Worm (Caenorhabditis elegans) whole organism, L1 larva: ENCODE data around the gene mbk-2.

ENCODE experiments used
- C04F5.9 ChIP-seq: sonication (generic microtip); optimal IDR thresholded peaks from 2 replicates; lab custom pipeline; 2016; ENCODE audit warnings: missing genetic modification characterization, missing compliant biosample characterization
- F16B12.6 ChIP-seq: fragments of 150-350 bp; optimal IDR thresholded peaks from 2 replicates; lab custom pipeline; 2014; ENCODE audit warnings: missing biosample characterization, missing genetic modification characterization
- Y116A8C.19 ChIP-seq: sonication (generic microtip); optimal IDR thresholded peaks from 2 replicates; lab custom pipeline; 2016; ENCODE audit warnings: missing compliant biosample characterization, missing genetic modification characterization, borderline replicate concordance
- aha-1 ChIP-seq: fragments of 150-350 bp; optimal IDR thresholded peaks from 2 replicates; lab custom pipeline; 2014; ENCODE audit warnings: missing biosample characterization, missing genetic modification characterization
- alr-1 ChIP-seq: fragments of 200-800 bp; sonication (Bioruptor generic); optimal IDR thresholded peaks from 2 replicates; lab custom pipeline; 2018; ENCODE audit warnings: borderline replicate concordance, mild to moderate bottlenecking, missing genetic modification characterization, missing compliant biosample characterization
- ama-1 ChIP-seq: fragments of 150-350 bp; optimal IDR thresholded peaks from 2 replicates; lab custom pipeline; 2014
- ceh-63 ChIP-seq: fragments of 200-800 bp; sonication (Bioruptor generic); optimal IDR thresholded peaks from 2 replicates; lab custom pipeline; 2018; ENCODE audit warnings: mild to moderate bottlenecking, missing genetic modification characterization, missing compliant biosample characterization
- ceh-88 ChIP-seq: fragments of 200-800 bp; sonication (Bioruptor generic); IDR thresholded peaks from 2 replicates; pipeline ENCODE4 v1.3.6; 2022; ENCODE audit warnings: missing genetic modification characterization, missing compliant biosample characterization
- dpl-1 ChIP-seq, 3 experiments: fragments of 150-350 bp in 2 of 3; sonication (generic microtip) in 1 of 3; optimal IDR thresholded peaks; 2 replicates each; lab custom pipeline; 2014 to 2017; ENCODE audit warnings: missing biosample characterization in 3 of 3, missing genetic modification characterization in 3 of 3, missing genetic modification reagents in 3 of 3
- dsc-1 ChIP-seq: sonication (generic microtip); optimal IDR thresholded peaks from 2 replicates; lab custom pipeline; 2016; ENCODE audit warnings: mild to moderate bottlenecking, missing genetic modification characterization, missing compliant biosample characterization
- efl-1 ChIP-seq, 4 experiments: fragments of 150-350 bp; optimal IDR thresholded peaks in 3 of 4; peaks in 1 of 4; 1 replicate in 1 of 4; 2 replicates in 3 of 4; lab custom pipeline; 2014; ENCODE audit warnings: missing biosample characterization in 2 of 4, missing genetic modification characterization in 2 of 4, missing genetic modification reagents in 2 of 4
- efl-3 ChIP-seq: fragments of 200-800 bp; sonication (Bioruptor generic); optimal IDR thresholded peaks from 2 replicates; lab custom pipeline; 2018; ENCODE audit warnings: mild to moderate bottlenecking, missing genetic modification characterization, missing compliant biosample characterization
- egl-13 ChIP-seq: sonication (generic microtip); optimal IDR thresholded peaks from 2 replicates; lab custom pipeline; 2016; ENCODE audit warnings: missing genotype, missing genetic modification reagents, missing genetic modification characterization, missing compliant biosample characterization
- elt-2 ChIP-seq: sonication (generic microtip); optimal IDR thresholded peaks from 2 replicates; lab custom pipeline; 2016; ENCODE audit warnings: missing genetic modification characterization, mild to moderate bottlenecking, inconsistent platforms, missing compliant biosample characterization, missing genetic modification reagents
- fkh-10 ChIP-seq: sonication (generic microtip); optimal IDR thresholded peaks from 2 replicates; lab custom pipeline; 2017; ENCODE audit warnings: missing biosample characterization, missing genetic modification reagents, missing genetic modification characterization
- fkh-4 ChIP-seq: sonication (generic microtip); optimal IDR thresholded peaks from 2 replicates; lab custom pipeline; 2016; ENCODE audit warnings: missing compliant biosample characterization, missing genetic modification characterization, borderline replicate concordance
- fkh-8 ChIP-seq: sonication (generic microtip); optimal IDR thresholded peaks from 2 replicates; lab custom pipeline; 2016; ENCODE audit warnings: mild to moderate bottlenecking, missing genetic modification characterization, missing compliant biosample characterization
- grh-1 ChIP-seq: fragments of 200-800 bp; sonication (Bioruptor generic); IDR thresholded peaks from 2 replicates; pipeline ENCODE4 v1.3.6; 2022; ENCODE audit warnings: missing genetic modification reagents, missing genetic modification characterization, missing compliant biosample characterization
- hlh-17 ChIP-seq: fragments of 200-800 bp; sonication (Bioruptor generic); optimal IDR thresholded peaks from 2 replicates; lab custom pipeline; 2018; ENCODE audit warnings: missing genetic modification characterization, mild to moderate bottlenecking, missing compliant biosample characterization, moderate library complexity, borderline replicate concordance
- hlh-4 ChIP-seq: sonication (generic microtip); optimal IDR thresholded peaks from 2 replicates; lab custom pipeline; 2016; ENCODE audit warnings: mild to moderate bottlenecking, missing genetic modification characterization, missing compliant biosample characterization
- irx-1 ChIP-seq: sonication (generic microtip); optimal IDR thresholded peaks from 2 replicates; lab custom pipeline; 2016; ENCODE audit warnings: missing genetic modification characterization, missing compliant biosample characterization
- isw-1 ChIP-seq: fragments of 200-800 bp; sonication (Bioruptor generic); IDR thresholded peaks from 2 replicates; pipeline ENCODE4 v1.3.6; 2022; ENCODE audit warnings: missing genetic modification characterization, missing compliant biosample characterization
- jun-1 ChIP-seq: fragments of 150-350 bp; optimal IDR thresholded peaks from 2 replicates; lab custom pipeline; 2014; ENCODE audit warnings: missing biosample characterization, missing genetic modification reagents, missing genetic modification characterization
- lin-13 ChIP-seq: fragments of 150-350 bp; optimal IDR thresholded peaks from 2 replicates; lab custom pipeline; 2014; ENCODE audit warnings: missing biosample characterization, missing genetic modification reagents, missing genetic modification characterization
- lin-14 ChIP-seq: fragments of 200-800 bp; sonication (Bioruptor generic); optimal IDR thresholded peaks from 2 replicates; lab custom pipeline; 2018; ENCODE audit warnings: mild to moderate bottlenecking, missing genetic modification characterization, moderate library complexity, missing compliant biosample characterization
- lin-15B ChIP-seq: fragments of 150-350 bp; sonication (generic microtip); optimal IDR thresholded peaks from 3 replicates; lab custom pipeline; 2014; ENCODE audit warnings: missing biosample characterization, missing genetic modification characterization
- lin-35 ChIP-seq, 2 experiments: fragments of 150-350 bp; optimal IDR thresholded peaks; 2 replicates each; lab custom pipeline; 2014; ENCODE audit warnings: missing biosample characterization in 2 of 2, missing genetic modification characterization in 2 of 2, missing genetic modification reagents in 2 of 2
- lin-39 ChIP-seq: fragments of 150-350 bp; optimal IDR thresholded peaks from 2 replicates; lab custom pipeline; 2014; ENCODE audit warnings: missing biosample characterization, missing genetic modification reagents, missing genetic modification characterization
- mab-9 ChIP-seq: fragments of 200-800 bp; sonication (Bioruptor generic); IDR thresholded peaks from 2 replicates; pipeline ENCODE4 v1.3.6; 2022; ENCODE audit warnings: missing genetic modification reagents, missing genetic modification characterization, missing compliant biosample characterization
- mdl-1 ChIP-seq, 2 experiments: fragments of 150-350 bp; optimal IDR thresholded peaks; 2 replicates each; lab custom pipeline; 2014 to 2017; ENCODE audit warnings: missing biosample characterization in 2 of 2, missing genetic modification characterization in 2 of 2, inconsistent platforms in 1 of 2
- mep-1 ChIP-seq: fragments of 150-350 bp; optimal IDR thresholded peaks from 2 replicates; lab custom pipeline; 2014; ENCODE audit warnings: missing biosample characterization, missing genetic modification characterization
- nhr-237 ChIP-seq: fragments of 150-350 bp; optimal IDR thresholded peaks from 2 replicates; lab custom pipeline; 2014; ENCODE audit warnings: missing biosample characterization, missing genetic modification characterization
- nhr-28 ChIP-seq: fragments of 150-350 bp; optimal IDR thresholded peaks from 2 replicates; lab custom pipeline; 2014; ENCODE audit warnings: missing biosample characterization, missing genetic modification characterization
- nhr-71 ChIP-seq: sonication (generic microtip); optimal IDR thresholded peaks from 2 replicates; lab custom pipeline; 2016; ENCODE audit warnings: mild to moderate bottlenecking, missing genetic modification characterization, moderate library complexity, missing compliant biosample characterization
- nhr-84 ChIP-seq: sonication (generic microtip); optimal IDR thresholded peaks from 2 replicates; lab custom pipeline; 2017; ENCODE audit warnings: missing biosample characterization, missing genetic modification characterization
- nhr-85 ChIP-seq: sonication (generic microtip); peaks from one replicate; lab custom pipeline; 2016; ENCODE audit warnings: missing genetic modification characterization, inconsistent platforms, missing compliant biosample characterization
- nhr-90 ChIP-seq: sonication (generic microtip); optimal IDR thresholded peaks from 2 replicates; lab custom pipeline; 2016; ENCODE audit warnings: mild to moderate bottlenecking, missing genetic modification characterization, missing compliant biosample characterization; ENCODE audit not compliant: poor library complexity
- pag-3 ChIP-seq: sonication (generic microtip); optimal IDR thresholded peaks from 2 replicates; lab custom pipeline; 2017; ENCODE audit warnings: missing genetic modification characterization, mild to moderate bottlenecking, missing compliant biosample characterization, antibody characterized with exemption, borderline replicate concordance; ENCODE audit not compliant: insufficient read depth
- pax-3 ChIP-seq: fragments of 200-800 bp; sonication (Bioruptor generic); optimal IDR thresholded peaks from 2 replicates; lab custom pipeline; 2018; ENCODE audit warnings: mild to moderate bottlenecking, missing genetic modification characterization, moderate library complexity, missing compliant biosample characterization
- pqm-1 ChIP-seq: sonication (generic microtip); optimal IDR thresholded peaks from 3 replicates; lab custom pipeline; 2017; ENCODE audit warnings: missing biosample characterization, missing genetic modification characterization
- rnt-1 ChIP-seq: sonication (generic microtip); optimal IDR thresholded peaks from 2 replicates; lab custom pipeline; 2016; ENCODE audit warnings: mild to moderate bottlenecking, missing genetic modification characterization, moderate library complexity, missing compliant biosample characterization
- skn-1 ChIP-seq: fragments of 150-350 bp; optimal IDR thresholded peaks from 2 replicates; lab custom pipeline; 2014; ENCODE audit warnings: missing biosample characterization, missing genetic modification characterization
- snu-23 ChIP-seq: sonication (generic microtip); optimal IDR thresholded peaks from 2 replicates; lab custom pipeline; 2016; ENCODE audit warnings: missing genetic modification characterization, missing compliant biosample characterization
- sptf-1 ChIP-seq: fragments of 150-350 bp; optimal IDR thresholded peaks from 2 replicates; lab custom pipeline; 2014; ENCODE audit warnings: missing biosample characterization, missing genetic modification characterization
- sup-37 ChIP-seq: fragments of 200-800 bp; sonication (Bioruptor generic); optimal IDR thresholded peaks from 2 replicates; lab custom pipeline; 2018; ENCODE audit warnings: mild to moderate bottlenecking, missing genetic modification characterization, missing compliant biosample characterization
- tbx-2 ChIP-seq: sonication (generic microtip); optimal IDR thresholded peaks from 2 replicates; lab custom pipeline; 2016; ENCODE audit warnings: missing genetic modification characterization, missing compliant biosample characterization
- unc-62 ChIP-seq: fragments of 150-350 bp; optimal IDR thresholded peaks from 2 replicates; lab custom pipeline; 2014; ENCODE audit warnings: missing biosample characterization, missing genetic modification reagents, missing genetic modification characterization
- unc-86 ChIP-seq: sonication (generic microtip); optimal IDR thresholded peaks from 2 replicates; lab custom pipeline; 2016; ENCODE audit warnings: missing genetic modification characterization, missing compliant biosample characterization
- xbp-1 ChIP-seq: sonication (generic microtip); optimal IDR thresholded peaks from 2 replicates; lab custom pipeline; 2016; ENCODE audit warnings: missing genetic modification characterization, missing compliant biosample characterization
- zag-1 ChIP-seq: fragments of 150-350 bp; optimal IDR thresholded peaks from 2 replicates; lab custom pipeline; 2014; ENCODE audit warnings: missing biosample characterization, missing genetic modification characterization

The mbk-2 gene

DNA sequence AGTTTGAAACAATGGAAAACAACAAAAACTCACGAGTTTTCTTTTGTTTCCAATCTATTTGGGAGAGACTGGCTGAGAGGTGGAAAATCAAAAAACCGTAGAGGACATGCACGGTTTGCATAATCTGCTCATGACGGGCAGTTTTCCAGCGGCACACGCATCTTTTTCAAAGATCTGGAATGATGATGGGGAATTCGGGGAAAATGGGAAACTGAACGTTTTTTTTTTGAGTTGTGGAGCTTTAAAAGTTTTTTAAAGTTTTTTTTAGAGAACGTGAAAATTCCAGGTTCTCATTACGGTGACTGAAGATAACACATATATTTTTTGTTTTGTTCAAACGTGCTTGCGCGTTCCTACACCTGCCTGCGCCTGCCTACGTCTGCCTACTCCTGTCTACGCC, 67.7 kb downstream of the mbk-2 start, which contains the start of gene C39E9.7:
C39E9.7 (minus strand) TSS at position 101 of the 400 bp plus-strand sequence.
- TF ChIP-seq efl-1 (optimal IDR thresholded peaks at IDR 0.05; lab: Kevin White, UChicago) (no peak), efl-1 (GFP tag; optimal IDR thresholded peaks at IDR 0.05 in 1 of 2; lab: Kevin White, UChicago) (peak in 1 of 2 experiments; percentile 26), lin-15B (tag; lab: Kevin White, UChicago) (no peak)

- TF ChIP-seq zag-1 (tag; lab: Kevin White, UChicago) (no peak), fkh-8 (tag; lab: Kevin White, UChicago) (no peak), C04F5.9 (tag; lab: Kevin White, UChicago) (no peak), snu-23 (GFP tag; lab: Kevin White, UChicago) (peak; percentile 42), nhr-90 (tag; lab: Kevin White, UChicago) (peak; percentile 7), lin-15B (tag; lab: Kevin White, UChicago) (no peak), irx-1 (tag; lab: Kevin White, UChicago) (no peak), sptf-1 (no peak), tbx-2 (tag; lab: Kevin White, UChicago) (no peak), Y116A8C.19 (tag; lab: Kevin White, UChicago) (no peak), unc-62 (GFP tag; lab: Kevin White, UChicago) (no peak), mdl-1 (tag; optimal IDR thresholded peaks at IDR 0.05; lab: Kevin White, UChicago) (peak in 1 of 2 experiments; percentile 37), lin-35 (GFP tag; optimal IDR thresholded peaks at IDR 0.05; lab: Kevin White, UChicago) (peak in 1 of 2 experiments; percentile 50), ceh-63 (GFP tag; lab: Kevin White, UChicago) (no peak), isw-1 (GFP tag; lab: Robert Waterston, UW) (no peak), fkh-10 (GFP tag; lab: Kevin White, UChicago) (no peak), xbp-1 (tag; lab: Kevin White, UChicago) (no peak), dsc-1 (no peak), dpl-1 (GFP tag; optimal IDR thresholded peaks at IDR 0.05; lab: Kevin White, UChicago) (no peak), efl-1 (optimal IDR thresholded peaks at IDR 0.05; lab: Kevin White, UChicago) (no peak), efl-1 (GFP tag; optimal IDR thresholded peaks at IDR 0.05 in 1 of 2; lab: Kevin White, UChicago) (no peak), nhr-84 (no peak), hlh-17 (GFP tag; lab: Kevin White, UChicago) (no peak), skn-1 (peak; percentile 1), mab-9 (GFP tag; lab: Robert Waterston, UW) (no peak), lin-14 (GFP tag; lab: Kevin White, UChicago) (peak; percentile 63), jun-1 (tag; lab: Kevin White, UChicago) (no peak), pag-3 (tag; lab: Kevin White, UChicago) (no peak), nhr-28 (tag; lab: Kevin White, UChicago) (no peak), sup-37 (GFP tag; lab: Kevin White, UChicago) (no peak), egl-13 (tag; lab: Kevin White, UChicago) (no peak), pqm-1 (no peak), hlh-4 (tag; lab: Kevin White, UChicago) (no peak), lin-39 (tag; lab: Kevin White, UChicago) (no peak), lin-13 (GFP tag; lab: Kevin White, UChicago) (no peak), F16B12.6 (tag; lab: Kevin White, UChicago) (no peak), elt-2 (tag; lab: Kevin White, UChicago) (no peak), rnt-1 (tag; lab: Kevin White, UChicago) (no peak), alr-1 (tag; lab: Kevin White, UChicago) (no peak), fkh-4 (no peak), ceh-88 (no peak), pax-3 (tag; lab: Kevin White, UChicago) (no peak), unc-86 (no peak), nhr-85 (tag; lab: Kevin White, UChicago) (peak; percentile 91), nhr-237 (tag; lab: Kevin White, UChicago) (no peak), mep-1 (tag; lab: Kevin White, UChicago) (no peak), ama-1 (lab: Kevin White, UChicago) (no peak), aha-1 (tag; lab: Kevin White, UChicago) (no peak), efl-3 (GFP tag; lab: Kevin White, UChicago) (no peak), grh-1 (GFP tag; lab: Robert Waterston, UW) (no peak), nhr-71 (tag; lab: Kevin White, UChicago) (peak; percentile 64)
Measured at ce11 chrIV:13077694-13078093, 68.7 kb downstream of the mbk-2 start.
